Worm (Caenorhabditis elegans) whole organism, L4 larva: Measurements from ENCODE around the gene best-6.

ENCODE experiments used
- F10B5.3 ChIP-seq: sonication (generic microtip); optimal IDR thresholded peaks from 2 replicates; lab custom pipeline; 2016; ENCODE audit warnings: mild to moderate bottlenecking, missing genetic modification characterization, missing compliant biosample characterization
- F26F4.8 ChIP-seq: fragments of 200-800 bp; sonication (Bioruptor generic); conservative IDR thresholded peaks from 2 replicates; pipeline ENCODE4 v1.3.6; 2022; ENCODE audit warnings: missing genetic modification characterization, missing compliant biosample characterization
- F49E8.2 ChIP-seq: sonication (generic microtip); optimal IDR thresholded peaks from 2 replicates; lab custom pipeline; 2016; ENCODE audit warnings: missing compliant biosample characterization, mild to moderate bottlenecking, missing genetic modification characterization, borderline replicate concordance
- Y48G9A.11 ChIP-seq: fragments of 200-800 bp; sonication (Bioruptor generic); IDR thresholded peaks from 2 replicates; pipeline ENCODE4 v1.3.6; 2022; ENCODE audit warnings: missing genetic modification reagents, missing genetic modification characterization, missing compliant biosample characterization
- aha-1 ChIP-seq: fragments of 150-350 bp; peaks from one replicate; lab custom pipeline; 2014; ENCODE audit warnings: missing biosample characterization, missing genetic modification characterization
- arid-1 ChIP-seq: fragments of 200-800 bp; sonication (Bioruptor generic); conservative IDR thresholded peaks from 2 replicates; pipeline ENCODE4 v1.3.6; 2022; ENCODE audit warnings: missing genetic modification reagents, missing genetic modification characterization, missing compliant biosample characterization
- ceh-20 ChIP-seq: fragments of 200-800 bp; sonication (Bioruptor generic); IDR thresholded peaks from 2 replicates; pipeline ENCODE4 v1.3.6; 2022; ENCODE audit warnings: missing genetic modification reagents, missing genetic modification characterization, missing compliant biosample characterization
- ceh-44 ChIP-seq: fragments of 200-800 bp; sonication (Bioruptor generic); IDR thresholded peaks from 2 replicates; pipeline ENCODE4 v1.3.6; 2022; ENCODE audit warnings: missing genetic modification reagents, missing genetic modification characterization, missing compliant biosample characterization
- ces-1 ChIP-seq: fragments of 150-350 bp; sonication (generic microtip); optimal IDR thresholded peaks from 4 replicates; lab custom pipeline; 2014; ENCODE audit warnings: missing biosample characterization, missing genetic modification reagents, missing genetic modification characterization
- ctbp-1 ChIP-seq: fragments of 200-800 bp; sonication (Bioruptor generic); IDR thresholded peaks from 2 replicates; pipeline ENCODE4 v1.3.6; 2022; ENCODE audit warnings: missing genetic modification reagents, missing genetic modification characterization, missing compliant biosample characterization
- daf-19 ChIP-seq: fragments of 200-800 bp; sonication (Bioruptor generic); conservative IDR thresholded peaks from 2 replicates; pipeline ENCODE4 v1.3.6; 2022; ENCODE audit warnings: missing genetic modification characterization, missing compliant biosample characterization
- dpl-1 ChIP-seq: fragments of 150-350 bp; optimal IDR thresholded peaks from 2 replicates; lab custom pipeline; 2014; ENCODE audit warnings: missing biosample characterization, missing genetic modification reagents, missing genetic modification characterization
- egl-27 ChIP-seq: sonication (generic microtip); optimal IDR thresholded peaks from 3 replicates; lab custom pipeline; 2017; ENCODE audit warnings: missing biosample characterization, missing genetic modification reagents, missing genetic modification characterization
- gei-8 ChIP-seq: fragments of 200-800 bp; sonication (Bioruptor generic); optimal IDR thresholded peaks from 2 replicates; lab custom pipeline; 2018; ENCODE audit warnings: mild to moderate bottlenecking, missing genetic modification characterization, missing compliant biosample characterization
- hif-1 ChIP-seq, 2 experiments: sonication (generic microtip); optimal IDR thresholded peaks; 2 replicates each; lab custom pipeline; 2016 to 2017; ENCODE audit warnings: missing compliant biosample characterization in 2 of 2, missing genetic modification characterization in 2 of 2, missing genetic modification reagents in 2 of 2, missing genotype in 2 of 2, mild to moderate bottlenecking in 1 of 2
- lim-7 ChIP-seq: fragments of 200-800 bp; sonication (Bioruptor generic); IDR thresholded peaks from 2 replicates; pipeline ENCODE4 v1.3.6; 2022; ENCODE audit warnings: missing genetic modification characterization, missing compliant biosample characterization
- lin-38 ChIP-seq: fragments of 200-800 bp; sonication (Bioruptor generic); IDR thresholded peaks from 2 replicates; pipeline ENCODE4 v1.3.6; 2022; ENCODE audit warnings: missing genetic modification reagents, missing genetic modification characterization, missing compliant biosample characterization
- lsy-2 ChIP-seq, 2 experiments: fragments of 150-350 bp in 1 of 2; sonication (generic microtip) in 1 of 2; optimal IDR thresholded peaks; 2 replicates each; lab custom pipeline; 2014 to 2017; ENCODE audit warnings: missing biosample characterization in 2 of 2, missing genetic modification characterization in 2 of 2
- madf-9 ChIP-seq: fragments of 200-800 bp; sonication (Bioruptor generic); conservative IDR thresholded peaks from 2 replicates; pipeline ENCODE4 v1.3.6; 2022; ENCODE audit warnings: missing genetic modification reagents, missing genetic modification characterization, missing compliant biosample characterization
- mdl-1 ChIP-seq, 2 experiments: fragments of 150-350 bp in 1 of 2; sonication (generic microtip) in 1 of 2; optimal IDR thresholded peaks; 2 replicates each; lab custom pipeline; 2014 to 2017; ENCODE audit warnings: missing biosample characterization in 2 of 2, missing genetic modification characterization in 2 of 2
- mep-1 ChIP-seq: fragments of 150-350 bp; sonication (generic microtip); optimal IDR thresholded peaks from 3 replicates; lab custom pipeline; 2014; ENCODE audit warnings: missing biosample characterization, missing genetic modification characterization
- nhr-10 ChIP-seq: fragments of 150-350 bp; optimal IDR thresholded peaks from 2 replicates; lab custom pipeline; 2014; ENCODE audit warnings: missing biosample characterization, missing genetic modification characterization
- nhr-111 ChIP-seq: fragments of 200-800 bp; sonication (Bioruptor generic); optimal IDR thresholded peaks from 2 replicates; lab custom pipeline; 2018; ENCODE audit warnings: mild to moderate bottlenecking, missing genetic modification characterization, missing compliant biosample characterization
- nhr-25 ChIP-seq: sonication (generic microtip); optimal IDR thresholded peaks from 2 replicates; lab custom pipeline; 2017; ENCODE audit warnings: missing genetic modification characterization, mild to moderate bottlenecking, missing compliant biosample characterization, antibody characterized with exemption, moderate library complexity, borderline replicate concordance; ENCODE audit not compliant: insufficient read depth
- nhr-28 ChIP-seq: fragments of 150-350 bp; optimal IDR thresholded peaks from 2 replicates; lab custom pipeline; 2014; ENCODE audit warnings: missing biosample characterization, missing genetic modification characterization
- nhr-41 ChIP-seq: fragments of 200-800 bp; sonication (Bioruptor generic); IDR thresholded peaks from 2 replicates; pipeline ENCODE4 v1.3.6; 2022; ENCODE audit warnings: missing genetic modification reagents, missing genetic modification characterization, missing compliant biosample characterization
- nhr-48 ChIP-seq: sonication (generic microtip); optimal IDR thresholded peaks from 2 replicates; lab custom pipeline; 2016; ENCODE audit warnings: mild to moderate bottlenecking, missing genetic modification characterization, missing compliant biosample characterization
- nhr-6 ChIP-seq: fragments of 150-350 bp; optimal IDR thresholded peaks from 2 replicates; lab custom pipeline; 2014; ENCODE audit warnings: missing biosample characterization, missing genetic modification characterization
- nhr-76 ChIP-seq: fragments of 150-350 bp; optimal IDR thresholded peaks from 2 replicates; lab custom pipeline; 2014; ENCODE audit warnings: missing biosample characterization, missing genetic modification characterization
- pha-4 ChIP-seq, 2 experiments: fragments of 150-350 bp in 1 of 2; fragments of 200-800 bp in 1 of 2; sonication (Bioruptor generic) in 1 of 2; IDR thresholded peaks in 1 of 2; optimal IDR thresholded peaks in 1 of 2; 2 replicates each; pipeline versions ENCODE4 v1.3.6 to Lab custom; 2014 to 2022; ENCODE audit warnings: missing genetic modification characterization in 2 of 2, missing genetic modification reagents in 2 of 2, missing biosample characterization in 1 of 2, missing compliant biosample characterization in 1 of 2
- php-3 ChIP-seq: fragments of 200-800 bp; sonication (Bioruptor generic); IDR thresholded peaks from 2 replicates; pipeline ENCODE4 v1.3.6; 2022; ENCODE audit warnings: missing genetic modification reagents, missing genetic modification characterization, missing compliant biosample characterization
- set-16 ChIP-seq: fragments of 200-800 bp; sonication (Bioruptor generic); IDR thresholded peaks from 2 replicates; pipeline ENCODE4 v1.3.6; 2022; ENCODE audit warnings: missing genetic modification reagents, missing genetic modification characterization, missing compliant biosample characterization
- tag-97 ChIP-seq: fragments of 200-800 bp; sonication (Bioruptor generic); IDR thresholded peaks from 2 replicates; pipeline ENCODE4 v1.3.6; 2022; ENCODE audit warnings: missing genetic modification characterization, missing compliant biosample characterization
- tra-1 ChIP-seq: fragments of 200-800 bp; sonication (Bioruptor generic); IDR thresholded peaks from 2 replicates; pipeline ENCODE4 v1.3.6; 2022; ENCODE audit warnings: missing genetic modification reagents, missing genetic modification characterization, missing compliant biosample characterization
- unc-39 ChIP-seq: sonication (generic microtip); optimal IDR thresholded peaks from 2 replicates; lab custom pipeline; 2017; ENCODE audit warnings: missing biosample characterization, missing genetic modification characterization
- unc-62 ChIP-seq, 3 experiments: fragments of 150-350 bp in 1 of 3; sonication (generic microtip); optimal IDR thresholded peaks in 2 of 3; peaks in 1 of 3; 1 replicate in 1 of 3; 2 replicates in 2 of 3; lab custom pipeline; 2014 to 2017; ENCODE audit warnings: missing biosample characterization in 3 of 3, missing genetic modification characterization in 3 of 3, missing genetic modification reagents in 3 of 3, missing genotype in 1 of 3
- zag-1 ChIP-seq: fragments of 150-350 bp; optimal IDR thresholded peaks from 2 replicates; lab custom pipeline; 2014; ENCODE audit warnings: missing biosample characterization, missing genetic modification characterization
- zfp-2 ChIP-seq: sonication (generic microtip); optimal IDR thresholded peaks from 2 replicates; lab custom pipeline; 2016; ENCODE audit warnings: mild to moderate bottlenecking, missing genetic modification characterization, missing compliant biosample characterization
- zfp-3 ChIP-seq: fragments of 200-800 bp; sonication (Bioruptor generic); conservative IDR thresholded peaks from 2 replicates; pipeline ENCODE4 v1.3.6; 2022; ENCODE audit warnings: missing genetic modification reagents, missing genetic modification characterization, missing compliant biosample characterization
- zip-2 ChIP-seq: fragments of 150-350 bp; optimal IDR thresholded peaks from 2 replicates; lab custom pipeline; 2014; ENCODE audit warnings: missing biosample characterization, missing genetic modification characterization
- ztf-7 ChIP-seq: fragments of 150-350 bp; optimal IDR thresholded peaks from 2 replicates; lab custom pipeline; 2014; ENCODE audit warnings: missing biosample characterization, missing genetic modification characterization

best-6 gene

ce11 chrIV:5060984-5061383, 32.1 kb upstream of the best-6 start, which contains the start of gene C09B9.7:
Gene C09B9.7 (minus strand): TSS chrIV:5061084.
- TF ChIP-seq php-3 (GFP tag; lab: Robert Waterston, UW) (no peak), nhr-41 (GFP tag; lab: Robert Waterston, UW) (no peak), ctbp-1 (GFP tag; lab: Robert Waterston, UW) (no peak), F10B5.3 (tag; lab: Kevin White, UChicago) (no peak), madf-9 (GFP tag; lab: Robert Waterston, UW) (no peak), F49E8.2 (tag; lab: Kevin White, UChicago) (no peak), zfp-3 (no peak), unc-39 (tag; lab: Kevin White, UChicago) (no peak), zfp-2 (tag; lab: Kevin White, UChicago) (no peak), lin-38 (GFP tag; lab: Robert Waterston, UW) (no peak), daf-19 (no peak), Y48G9A.11 (GFP tag; lab: Robert Waterston, UW) (no peak), tag-97 (GFP tag; lab: Robert Waterston, UW) (no peak), nhr-76 (tag; lab: Kevin White, UChicago) (no peak), nhr-111 (GFP tag; lab: Kevin White, UChicago) (no peak), ceh-44 (GFP tag; lab: Robert Waterston, UW) (no peak), hif-1 (tag; optimal IDR thresholded peaks at IDR 0.05; lab: Kevin White, UChicago) (no peak), ceh-20 (no peak), gei-8 (GFP tag; lab: Kevin White, UChicago) (no peak)

ce11 chrIV:5055964-5056588, 27.2 kb upstream of the best-6 start, which contains the start of gene msp-55:
Gene msp-55 (minus strand): TSS chrIV:5056014.
- TF ChIP-seq egl-27 (tag; lab: Kevin White, UChicago): no peak
- TF ChIP-seq tra-1 (GFP tag; lab: Robert Waterston, UW): no peak
- no peak for TF ChIP-seq mep-1 (tag; lab: Kevin White, UChicago)

DNA sequence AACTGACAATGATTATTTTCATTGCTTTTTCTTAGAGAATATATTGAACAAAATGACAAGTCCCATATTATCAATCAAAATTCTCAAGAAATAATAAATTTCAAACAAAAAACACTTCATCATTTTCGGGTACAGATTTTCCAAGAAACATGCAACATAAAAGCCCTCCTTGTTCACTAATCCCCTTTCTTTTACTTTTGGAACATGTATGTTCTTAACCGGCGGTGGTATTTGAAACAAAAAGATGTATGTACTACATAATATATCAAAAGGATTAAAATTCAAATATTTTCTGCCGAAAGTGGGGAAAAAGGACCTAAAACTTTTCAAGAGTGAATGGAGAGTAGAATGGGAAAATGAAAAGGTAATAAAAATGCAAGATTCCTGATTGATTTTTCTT, 25.4 kb upstream of the best-6 start:
- TF ChIP-seq F10B5.3 (tag; lab: Kevin White, UChicago) (no peak), mdl-1 (tag; optimal IDR thresholded peaks at IDR 0.05; lab: Kevin White, UChicago) (no peak), nhr-28 (tag; lab: Kevin White, UChicago) (no peak), arid-1 (GFP tag; lab: Robert Waterston, UW) (no peak), pha-4 (GFP tag; IDR thresholded peaks at IDR 0.05; lab: Robert Waterston, UW) (no peak), pha-4 (tag; optimal IDR thresholded peaks at IDR 0.05; lab: Kevin White, UChicago) (no peak), aha-1 (tag; lab: Kevin White, UChicago) (peak; percentile 35), nhr-25 (tag; lab: Kevin White, UChicago) (no peak)

DNA sequence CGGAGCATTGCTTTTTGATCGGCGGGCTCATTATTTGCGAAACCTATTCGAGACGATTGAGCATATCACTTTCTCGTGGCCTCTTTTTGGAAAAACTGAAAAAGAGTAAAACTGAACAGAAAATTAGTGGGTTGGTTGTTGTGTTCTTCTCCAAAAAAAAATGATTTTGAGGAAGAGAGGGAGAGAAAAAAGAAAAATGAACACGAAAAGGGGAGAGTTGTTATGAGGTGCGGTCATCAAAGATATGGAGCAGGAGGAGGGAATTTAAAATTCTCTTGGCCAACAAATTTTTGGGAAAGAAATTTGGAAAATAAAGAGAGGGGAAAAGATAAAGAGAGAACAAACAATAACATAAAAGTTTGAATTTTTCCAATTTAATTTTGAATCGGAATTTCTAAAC, 16.5 kb upstream of the best-6 start, which contains the start of gene hot-9:
Gene hot-9, minus strand, starts transcription at position 101 of the 400 bp plus-strand sequence.
- TF ChIP-seq ztf-7 (tag; lab: Kevin White, UChicago): no peak
- TF ChIP-seq nhr-48 (tag; lab: Kevin White, UChicago): no peak
- TF ChIP-seq nhr-28 (tag; lab: Kevin White, UChicago): no peak
- TF ChIP-seq ceh-20: no peak
- no peak for TF ChIP-seq dpl-1 (GFP tag; lab: Kevin White, UChicago)
- no peak for TF ChIP-seq hif-1 (tag; optimal IDR thresholded peaks at IDR 0.05; lab: Kevin White, UChicago)
- TF ChIP-seq lsy-2 (tag; optimal IDR thresholded peaks at IDR 0.05; lab: Kevin White, UChicago): no peak
- TF ChIP-seq zag-1 (tag; lab: Kevin White, UChicago): no peak
- TF ChIP-seq ces-1 (GFP tag; lab: Kevin White, UChicago): no peak
- TF ChIP-seq unc-62 (GFP tag; optimal IDR thresholded peaks at IDR 0.05 in 1 of 2; lab: Kevin White, UChicago): no peak
- TF ChIP-seq unc-62 (tag; optimal IDR thresholded peaks at IDR 0.05; lab: Kevin White, UChicago): no peak
- no peak for TF ChIP-seq mdl-1 (tag; optimal IDR thresholded peaks at IDR 0.05; lab: Kevin White, UChicago)
- TF ChIP-seq madf-9 (GFP tag; lab: Robert Waterston, UW): no peak
- no peak for TF ChIP-seq mep-1 (tag; lab: Kevin White, UChicago)
- no peak for TF ChIP-seq nhr-6 (tag; lab: Kevin White, UChicago)
- TF ChIP-seq lim-7: no peak
- no peak for TF ChIP-seq nhr-10 (tag; lab: Kevin White, UChicago)
- no peak for TF ChIP-seq F26F4.8 (GFP tag; lab: Robert Waterston, UW)
- no peak for TF ChIP-seq zip-2 (tag; lab: Kevin White, UChicago)
- no peak for TF ChIP-seq arid-1 (GFP tag; lab: Robert Waterston, UW)
- no peak for TF ChIP-seq set-16
- TF ChIP-seq, all 104 proteins: peak for 0
